Worm (Caenorhabditis elegans) whole organism, L4 larva: ENCODE measurements around the gene melo-1.

Experiments used
- fkh-10 ChIP-seq: fragments of 150-350 bp; optimal IDR thresholded peaks from 2 replicates; lab custom pipeline; 2014; ENCODE audit warnings: missing biosample characterization, missing genetic modification reagents, missing genetic modification characterization
- nhr-11 ChIP-seq: fragments of 150-350 bp; optimal IDR thresholded peaks from 2 replicates; lab custom pipeline; 2014; ENCODE audit warnings: missing biosample characterization, missing genetic modification characterization

- TF ChIP-seq nhr-11 (tag; lab: Kevin White, UChicago) (no peak), fkh-10 (GFP tag; lab: Kevin White, UChicago) (no peak)
These were observed 38.5 kb downstream of the melo-1 start, which contains the start of gene rps-18 for ce11 chrIV:14825379-14825778.
